Worm (Caenorhabditis elegans) whole organism, young adult: ENCODE measurements around the gene Y73F4A.1.
"Not testable (repeated sequence)": the region's sequence is repeated elsewhere in the genome, so short reads cannot be mapped to it uniquely, and the experiment has no call there.

Source experiments
- C17E4.6 ChIP-seq: fragments of 200-800 bp; sonication (Bioruptor generic); IDR thresholded peaks from 2 replicates; pipeline ENCODE4 v1.3.6; 2022; ENCODE audit warnings: missing genetic modification reagents, missing genetic modification characterization, missing compliant biosample characterization
- D2030.7 ChIP-seq: fragments of 200-800 bp; sonication (Bioruptor generic); IDR thresholded peaks from 2 replicates; pipeline ENCODE4 v1.3.6; 2022; ENCODE audit warnings: missing genetic modification reagents, missing genetic modification characterization, missing compliant biosample characterization
- F37B4.10 ChIP-seq: fragments of 200-800 bp; sonication (Bioruptor generic); IDR thresholded peaks from 2 replicates; pipeline ENCODE4 v1.3.6; 2022; ENCODE audit warnings: missing genetic modification characterization, missing compliant biosample characterization
- K11D2.4 ChIP-seq: fragments of 200-800 bp; sonication (Bioruptor generic); IDR thresholded peaks from 2 replicates; pipeline ENCODE4 v1.3.6; 2022; ENCODE audit warnings: missing genetic modification reagents, missing genetic modification characterization, missing compliant biosample characterization
- T07F8.4 ChIP-seq: sonication (generic microtip); optimal IDR thresholded peaks from 2 replicates; lab custom pipeline; 2016; ENCODE audit warnings: mild to moderate bottlenecking, missing genetic modification characterization, moderate library complexity, missing compliant biosample characterization
- T26A5.8 ChIP-seq: sonication (generic microtip); optimal IDR thresholded peaks from 2 replicates; lab custom pipeline; 2016; ENCODE audit warnings: missing genetic modification characterization, missing compliant biosample characterization
- aptf-2 ChIP-seq: fragments of 200-800 bp; sonication (Bioruptor generic); conservative IDR thresholded peaks from 2 replicates; pipeline ENCODE4 v1.3.6; 2022; ENCODE audit warnings: missing genetic modification reagents, missing genetic modification characterization, missing compliant biosample characterization
- attf-3 ChIP-seq: fragments of 200-800 bp; sonication (Bioruptor generic); conservative IDR thresholded peaks from 2 replicates; pipeline ENCODE4 v1.3.6; 2022; ENCODE audit warnings: missing genetic modification reagents, missing genetic modification characterization, missing compliant biosample characterization
- cebp-1 ChIP-seq, 2 experiments: fragments of 200-800 bp in 1 of 2; sonication (Bioruptor generic) in 1 of 2; sonication (generic microtip) in 1 of 2; IDR thresholded peaks in 1 of 2; optimal IDR thresholded peaks in 1 of 2; 2 replicates each; pipeline versions ENCODE4 v1.3.6 to Lab custom; 2017 to 2022; ENCODE audit warnings: missing compliant biosample characterization in 2 of 2, missing genetic modification characterization in 2 of 2, mild to moderate bottlenecking in 1 of 2, missing genetic modification reagents in 1 of 2, moderate library complexity in 1 of 2
- ceh-40 ChIP-seq: fragments of 200-800 bp; sonication (Bioruptor generic); IDR thresholded peaks from 2 replicates; pipeline ENCODE4 v1.3.6; 2022; ENCODE audit warnings: missing genetic modification characterization, missing compliant biosample characterization
- ceh-58 ChIP-seq: fragments of 200-800 bp; sonication (Bioruptor generic); IDR thresholded peaks from 2 replicates; pipeline ENCODE4 v1.3.6; 2022; ENCODE audit warnings: missing genetic modification characterization, missing compliant biosample characterization
- ceh-79 ChIP-seq: sonication (generic microtip); optimal IDR thresholded peaks from 2 replicates; lab custom pipeline; 2017; ENCODE audit warnings: mild to moderate bottlenecking, missing genetic modification characterization, missing compliant biosample characterization
- ceh-91 ChIP-seq: fragments of 200-800 bp; sonication (Bioruptor generic); IDR thresholded peaks from 2 replicates; pipeline ENCODE4 v1.3.6; 2022; ENCODE audit warnings: missing genetic modification reagents, missing genetic modification characterization, missing compliant biosample characterization
- egl-18 ChIP-seq: fragments of 200-800 bp; sonication (Bioruptor generic); IDR thresholded peaks from 2 replicates; pipeline ENCODE4 v1.3.6; 2022; ENCODE audit warnings: missing genetic modification reagents, missing genetic modification characterization, missing compliant biosample characterization
- egrh-3 ChIP-seq: fragments of 200-800 bp; sonication (Bioruptor generic); IDR thresholded peaks from 2 replicates; pipeline ENCODE4 v1.3.6; 2022; ENCODE audit warnings: missing genetic modification reagents, missing genetic modification characterization, missing compliant biosample characterization
- him-1 ChIP-seq: sonication (generic microtip); optimal IDR thresholded peaks from 2 replicates; lab custom pipeline; 2016; ENCODE audit warnings: missing genotype, missing genetic modification reagents, missing genetic modification characterization, missing compliant biosample characterization
- hmg-1.2 ChIP-seq: fragments of 200-800 bp; sonication (Bioruptor generic); IDR thresholded peaks from 2 replicates; pipeline ENCODE4 v1.3.6; 2022; ENCODE audit warnings: missing genetic modification reagents, missing genetic modification characterization, missing compliant biosample characterization
- hmg-20 ChIP-seq: fragments of 200-800 bp; sonication (Bioruptor generic); IDR thresholded peaks from 2 replicates; pipeline ENCODE4 v1.3.6; 2022; ENCODE audit warnings: missing genetic modification reagents, missing genetic modification characterization, missing compliant biosample characterization
- hrde-1 ChIP-seq: sonication (generic microtip); optimal IDR thresholded peaks from 2 replicates; lab custom pipeline; 2016; ENCODE audit warnings: missing genetic modification characterization, mild to moderate bottlenecking, missing compliant biosample characterization, moderate library complexity, missing genotype, missing genetic modification reagents, borderline replicate concordance
- let-526 ChIP-seq: fragments of 200-800 bp; sonication (Bioruptor generic); IDR thresholded peaks from 2 replicates; pipeline ENCODE4 v1.3.6; 2022; ENCODE audit warnings: missing genetic modification reagents, missing genetic modification characterization, missing compliant biosample characterization
- let-607 ChIP-seq, 2 experiments: fragments of 200-800 bp in 1 of 2; sonication (Bioruptor generic) in 1 of 2; sonication (generic microtip) in 1 of 2; optimal IDR thresholded peaks; 2 replicates each; lab custom pipeline; 2016 to 2018; ENCODE audit warnings: mild to moderate bottlenecking in 2 of 2, missing compliant biosample characterization in 2 of 2, missing genetic modification characterization in 2 of 2, moderate library complexity in 2 of 2, missing genotype in 1 of 2
- lin-54 ChIP-seq: fragments of 200-800 bp; sonication (Bioruptor generic); optimal IDR thresholded peaks from 2 replicates; lab custom pipeline; 2018; ENCODE audit warnings: mild to moderate bottlenecking, missing genetic modification characterization, missing compliant biosample characterization
- madf-6 ChIP-seq: fragments of 200-800 bp; sonication (Bioruptor generic); IDR thresholded peaks from 2 replicates; pipeline ENCODE4 v1.3.6; 2022; ENCODE audit warnings: missing genetic modification reagents, missing genetic modification characterization, missing compliant biosample characterization
- madf-8 ChIP-seq: fragments of 200-800 bp; sonication (Bioruptor generic); conservative IDR thresholded peaks from 2 replicates; pipeline ENCODE4 v1.3.6; 2022; ENCODE audit warnings: missing genetic modification reagents, missing genetic modification characterization, missing compliant biosample characterization
- mcd-1 ChIP-seq: fragments of 200-800 bp; sonication (Bioruptor generic); IDR thresholded peaks from 2 replicates; pipeline ENCODE4 v1.3.6; 2022; ENCODE audit warnings: missing genetic modification reagents, missing genetic modification characterization, missing compliant biosample characterization
- nhr-120 ChIP-seq: fragments of 200-800 bp; sonication (Bioruptor generic); IDR thresholded peaks from 2 replicates; pipeline ENCODE4 v1.3.6; 2022; ENCODE audit warnings: missing genetic modification characterization, missing compliant biosample characterization
- nhr-80 ChIP-seq: sonication (generic microtip); optimal IDR thresholded peaks from 2 replicates; lab custom pipeline; 2016; ENCODE audit warnings: missing genetic modification characterization, missing compliant biosample characterization
- rpc-1 ChIP-seq, 2 experiments: fragments of 150-350 bp in 1 of 2; sonication (generic microtip) in 1 of 2; optimal IDR thresholded peaks; 2 replicates each; lab custom pipeline; 2014 to 2018; ENCODE audit warnings: missing biosample characterization in 1 of 2, missing genetic modification characterization in 1 of 2, missing genetic modification reagents in 1 of 2, missing genotype in 1 of 2
- sea-2 ChIP-seq: fragments of 200-800 bp; sonication (Bioruptor generic); IDR thresholded peaks from 2 replicates; pipeline ENCODE4 v1.3.6; 2022; ENCODE audit warnings: missing genetic modification characterization, missing compliant biosample characterization
- snpc-1.1 ChIP-seq: sonication (generic microtip); optimal IDR thresholded peaks from 2 replicates; lab custom pipeline; 2017; ENCODE audit warnings: missing genetic modification characterization, mild to moderate bottlenecking, missing compliant biosample characterization, antibody characterized with exemption, moderate library complexity, missing genotype, missing genetic modification reagents; ENCODE audit not compliant: insufficient read depth
- snpc-3.4 ChIP-seq: sonication (generic microtip); optimal IDR thresholded peaks from 2 replicates; lab custom pipeline; 2017; ENCODE audit warnings: missing genetic modification characterization, mild to moderate bottlenecking, missing compliant biosample characterization, antibody characterized with exemption, moderate library complexity, missing genotype, missing genetic modification reagents
- sptf-2 ChIP-seq: fragments of 200-800 bp; sonication (Bioruptor generic); optimal IDR thresholded peaks from 2 replicates; lab custom pipeline; 2018; ENCODE audit warnings: mild to moderate bottlenecking, missing genetic modification characterization, missing compliant biosample characterization
- tbp1 ChIP-seq: fragments of 200-800 bp; sonication (Bioruptor generic); optimal IDR thresholded peaks from 2 replicates; lab custom pipeline; 2018; ENCODE audit warnings: mild to moderate bottlenecking, missing genetic modification characterization, missing compliant biosample characterization
- unc-62 ChIP-seq: fragments of 150-350 bp; optimal IDR thresholded peaks from 2 replicates; lab custom pipeline; 2014; ENCODE audit warnings: missing biosample characterization, missing genetic modification reagents, missing genetic modification characterization
- xnd-1 ChIP-seq: sonication (generic microtip); optimal IDR thresholded peaks from 2 replicates; lab custom pipeline; 2016; ENCODE audit warnings: missing genotype, missing genetic modification reagents, missing genetic modification characterization, missing compliant biosample characterization
- ztf-22 ChIP-seq: fragments of 200-800 bp; sonication (Bioruptor generic); optimal IDR thresholded peaks from 2 replicates; lab custom pipeline; 2018; ENCODE audit warnings: mild to moderate bottlenecking, missing genetic modification characterization, moderate library complexity, missing compliant biosample characterization

Gene Y73F4A.1

ce11 chrIV:9067277-9068197, 22.4 kb upstream of the Y73F4A.1 start (continued):
- peak; percentile 55 for TF ChIP-seq snpc-1.1 (tag; lab: Kevin White, UChicago)
- peak; percentile 27 for TF ChIP-seq rpc-1 (optimal IDR thresholded peaks at IDR 0.05; lab: Kevin White, UChicago)
- not testable (repeated sequence) for TF ChIP-seq rpc-1 (tag; optimal IDR thresholded peaks at IDR 0.05; lab: Kevin White, UChicago)
- peak; percentile 74 for TF ChIP-seq lin-54 (GFP tag; lab: Kevin White, UChicago)
- TF ChIP-seq ceh-91 (GFP tag; lab: Robert Waterston, UW): 0 out of 2 replicates have a peak, but pooled peaks have one; percentile 14
- TF ChIP-seq tbp1 (GFP tag; lab: Kevin White, UChicago): peak; percentile 15

- no peak for TF ChIP-seq cebp-1 (GFP tag; IDR thresholded peaks at IDR 0.05; lab: Robert Waterston, UW)
- TF ChIP-seq cebp-1 (tag; optimal IDR thresholded peaks at IDR 0.05; lab: Kevin White, UChicago): peak; percentile 25
- TF ChIP-seq hmg-1.2 (GFP tag; lab: Robert Waterston, UW): no peak
- TF ChIP-seq, all 124 proteins: peak for 1
Measured at ce11 chrIV:9063518-9063917, 18.4 kb upstream of the Y73F4A.1 start.

- no peak for TF ChIP-seq T26A5.8 (tag; lab: Kevin White, UChicago)
- no peak for TF ChIP-seq K11D2.4 (GFP tag; lab: Robert Waterston, UW)
- TF ChIP-seq C17E4.6: no peak
- no peak for TF ChIP-seq egl-18
- no peak for TF ChIP-seq attf-3
- TF ChIP-seq madf-8 (GFP tag; lab: Robert Waterston, UW): no peak
- no peak for TF ChIP-seq hmg-20
- TF ChIP-seq aptf-2 (GFP tag; lab: Robert Waterston, UW): no peak
- no peak for TF ChIP-seq tbp1 (GFP tag; lab: Kevin White, UChicago)
- TF ChIP-seq, all 124 proteins: peak for 0
Measured at ce11 chrIV:9053403-9053802, 8.3 kb upstream of the Y73F4A.1 start.

- no peak for TF ChIP-seq let-526 (GFP tag; lab: Robert Waterston, UW)
- TF ChIP-seq ceh-40 (GFP tag; lab: Robert Waterston, UW): no peak
- TF ChIP-seq mcd-1 (GFP tag; lab: Robert Waterston, UW): no peak
- TF ChIP-seq ceh-58: no peak
- no peak for TF ChIP-seq T07F8.4 (tag; lab: Kevin White, UChicago)
- TF ChIP-seq sptf-2 (GFP tag; lab: Kevin White, UChicago): no peak
Measured at ce11 chrIV:9051510-9052175, 6.5 kb upstream of the Y73F4A.1 start.

- TF ChIP-seq him-1 (tag; lab: Kevin White, UChicago) (no peak), D2030.7 (no peak), madf-6 (no peak), tbp1 (GFP tag; lab: Kevin White, UChicago) (no peak), snpc-3.4 (no peak), sea-2 (GFP tag; lab: Robert Waterston, UW) (no peak), xnd-1 (tag; lab: Kevin White, UChicago) (no peak), unc-62 (GFP tag; lab: Kevin White, UChicago) (no peak), nhr-80 (tag; lab: Kevin White, UChicago) (no peak), egrh-3 (GFP tag; lab: Robert Waterston, UW) (no peak), let-607 (tag; optimal IDR thresholded peaks at IDR 0.05; lab: Kevin White, UChicago) (no peak), nhr-120 (GFP tag; lab: Robert Waterston, UW) (no peak), hrde-1 (no peak), ceh-40 (GFP tag; lab: Robert Waterston, UW) (no peak), T26A5.8 (tag; lab: Kevin White, UChicago) (no peak), ztf-22 (GFP tag; lab: Kevin White, UChicago) (no peak), ceh-79 (tag; lab: Kevin White, UChicago) (no peak), F37B4.10 (GFP tag; lab: Robert Waterston, UW) (no peak)
Measured at ce11 chrIV:9051036-9051435, 5.9 kb upstream of the Y73F4A.1 start.
